Worm (Caenorhabditis elegans) whole organism, midembryonic: ENCODE results near the gene C29A12.22.

Source experiments
- T22C8.4 ChIP-seq: fragments of 200-800 bp; sonication (Bioruptor generic); IDR thresholded peaks from 2 replicates; pipeline ENCODE4 v1.3.6; 2022; ENCODE audit warnings: missing genetic modification characterization, missing compliant biosample characterization
- cog-1 ChIP-seq: sonication (generic microtip); optimal IDR thresholded peaks from 2 replicates; lab custom pipeline; 2016; ENCODE audit warnings: missing genetic modification characterization, missing compliant biosample characterization
- flt-1 ChIP-seq: fragments of 200-800 bp; sonication (Bioruptor generic); IDR thresholded peaks from 2 replicates; pipeline ENCODE4 v1.3.6; 2022; ENCODE audit warnings: missing genetic modification characterization, missing compliant biosample characterization
- klf-2 ChIP-seq: fragments of 200-800 bp; sonication (Bioruptor generic); conservative IDR thresholded peaks from 2 replicates; pipeline ENCODE4 v1.3.6; 2022; ENCODE audit warnings: missing genetic modification reagents, missing genetic modification characterization, missing compliant biosample characterization
- med-1 ChIP-seq: sonication (generic microtip); optimal IDR thresholded peaks from 2 replicates; lab custom pipeline; 2017; ENCODE audit warnings: missing genetic modification characterization, mild to moderate bottlenecking, missing compliant biosample characterization, antibody characterized with exemption, missing genetic modification reagents; ENCODE audit not compliant: insufficient read depth
- ref-1 ChIP-seq: fragments of 200-800 bp; sonication (Bioruptor generic); conservative IDR thresholded peaks from 2 replicates; pipeline ENCODE4 v1.3.6; 2022; ENCODE audit warnings: missing genetic modification reagents, missing genetic modification characterization, missing compliant biosample characterization
- tab-1 ChIP-seq: fragments of 200-800 bp; sonication (Bioruptor generic); IDR thresholded peaks from 2 replicates; pipeline ENCODE4 v1.3.6; 2022; ENCODE audit warnings: missing genetic modification characterization, missing compliant biosample characterization
- ztf-29 ChIP-seq: fragments of 200-800 bp; sonication (Bioruptor generic); IDR thresholded peaks from 2 replicates; pipeline ENCODE4 v1.3.6; 2022; ENCODE audit warnings: missing genetic modification reagents, missing genetic modification characterization, missing compliant biosample characterization

DNA sequence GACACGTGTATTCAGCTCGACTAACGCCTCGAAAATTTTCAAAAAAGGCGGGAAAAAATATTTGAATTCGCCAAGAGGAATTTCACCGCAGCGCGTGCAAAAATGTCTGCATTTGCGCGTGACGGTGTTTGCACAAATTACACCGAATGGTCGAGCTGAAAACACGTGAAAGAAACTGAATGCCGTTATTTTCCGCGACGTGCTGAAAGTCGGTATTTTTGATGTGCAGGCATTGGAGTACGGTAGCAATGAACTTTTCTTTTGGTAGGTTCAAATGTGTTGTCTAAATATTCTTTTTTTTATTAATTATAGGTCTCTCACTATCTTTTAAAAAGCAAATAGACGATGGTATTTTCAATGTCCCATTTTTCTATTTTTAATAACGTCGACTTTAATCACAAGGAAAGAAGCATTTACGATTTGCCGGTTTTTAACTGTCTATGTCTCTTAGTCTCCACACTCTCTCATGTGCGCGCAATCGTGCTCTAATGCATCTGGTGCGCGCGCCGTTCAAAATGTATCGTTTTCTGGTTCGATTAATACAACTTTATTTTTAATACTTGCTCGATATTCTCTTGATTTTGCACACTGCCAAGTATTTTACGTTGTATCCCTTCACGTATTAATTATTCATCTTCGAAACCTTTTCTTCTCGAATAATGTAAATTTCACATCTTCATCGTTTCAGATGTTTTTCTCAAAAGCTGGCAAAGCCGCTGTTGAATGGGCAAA is 1.7 kb downstream of the C29A12.22 start, which contains the start of the genes C29A12.1 and lig-1:
- TF ChIP-seq flt-1 (no peak), cog-1 (tag; lab: Kevin White, UChicago) (no peak), ztf-29 (GFP tag; lab: Robert Waterston, UW) (no peak), klf-2 (no peak), tab-1 (GFP tag; lab: Robert Waterston, UW) (no peak), T22C8.4 (no peak), med-1 (GFP tag; lab: Kevin White, UChicago) (no peak), ref-1 (GFP tag; lab: Robert Waterston, UW) (no peak)
